Fruit fly (Drosophila melanogaster) whole organism, pupa: ENCODE data around the gene CG13051.

Experiments used
- CG15710 ChIP-seq: fragments of 200-800 bp; sonication (Bioruptor generic); optimal IDR thresholded peaks from 2 replicates; lab custom pipeline; 2018; ENCODE audit warnings: missing biosample characterization, mild to moderate bottlenecking, missing genetic modification characterization, moderate library complexity
- CG17806 ChIP-seq: fragments of 200-800 bp; sonication (Bioruptor generic); optimal IDR thresholded peaks from 2 replicates; lab custom pipeline; 2018; ENCODE audit warnings: missing biosample characterization, mild to moderate bottlenecking, missing genetic modification characterization, moderate library complexity
- EcR ChIP-seq: fragments of 200-800 bp; sonication (Bioruptor generic); optimal IDR thresholded peaks from 3 replicates; lab custom pipeline; 2019; ENCODE audit warnings: missing biosample characterization, missing genetic modification characterization, mild to moderate bottlenecking, moderate library complexity, missing genetic modification reagents
- Pif1B ChIP-seq: fragments of 200-800 bp; sonication (Bioruptor generic); optimal IDR thresholded peaks from 3 replicates; lab custom pipeline; 2016; ENCODE audit warnings: missing biosample characterization, missing genetic modification characterization
- fd96Ca ChIP-seq: fragments of 200-800 bp; sonication (Bioruptor generic); IDR thresholded peaks from 3 replicates; pipeline ENCODE4 v1.3.6; 2022; ENCODE audit warnings: missing biosample characterization, missing genetic modification characterization

DNA sequence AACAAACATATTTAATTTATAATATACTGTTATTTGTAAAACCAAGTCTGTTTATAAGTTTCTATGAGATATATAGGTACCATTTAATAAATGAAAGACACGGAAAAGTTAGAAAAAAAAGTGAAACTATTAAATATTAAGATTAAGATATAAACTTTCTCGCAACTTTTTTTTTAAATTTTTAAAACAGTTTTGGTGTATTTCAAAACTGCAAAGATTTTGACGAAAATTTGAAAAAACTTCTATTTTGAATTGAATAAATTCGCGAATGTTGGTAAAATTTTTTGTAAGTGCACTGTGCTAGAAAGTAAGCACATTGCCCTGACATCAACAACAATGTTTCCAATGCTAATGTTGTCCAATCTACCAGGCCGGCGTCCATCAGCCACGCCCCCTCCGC, 43.6 kb downstream of the CG13051 start:
- TF ChIP-seq fd96Ca (no peak), CG17806 (tag; lab: Kevin White, UChicago) (no peak), EcR (GFP tag; lab: Kevin White, UChicago) (no peak), Pif1B (GFP tag; lab: Kevin White, UChicago) (no peak), CG15710 (no peak)
